Worm (Caenorhabditis elegans) whole organism, L4/young adult: Measurements from ENCODE around the gene F42D1.4.

Experiments
- W03F9.2 ChIP-seq: fragments of 150-350 bp; optimal IDR thresholded peaks from 2 replicates; lab custom pipeline; 2014; ENCODE audit warnings: missing biosample characterization, missing genetic modification characterization
- dao-5 ChIP-seq: sonication (generic microtip); optimal IDR thresholded peaks from 2 replicates; lab custom pipeline; 2016; ENCODE audit warnings: missing genotype, missing genetic modification characterization, moderate library complexity, missing compliant biosample characterization
- him-1 ChIP-seq: sonication (generic microtip); optimal IDR thresholded peaks from 2 replicates; lab custom pipeline; 2016; ENCODE audit warnings: missing genotype, missing genetic modification reagents, missing genetic modification characterization, missing compliant biosample characterization

- no peak for TF ChIP-seq him-1 (tag; lab: Kevin White, UChicago)
- no peak for TF ChIP-seq dao-5 (tag; lab: Kevin White, UChicago)
- peak; percentile 32 for TF ChIP-seq W03F9.2 (tag; lab: Kevin White, UChicago)
These were observed 23.4 kb upstream of the F42D1.4 start for ce11 chrX:14783434-14784142.
